Fruit fly (Drosophila melanogaster) whole organism, embryonic: ENCODE data around the gene Lgr3.
A peak's percentile ranks its signal among the peaks of the same experiment; 100 is the strongest.

Source experiments
- ATbp ChIP-seq: fragments of 200-800 bp; sonication (Bioruptor generic); optimal IDR thresholded peaks from 2 replicates; lab custom pipeline; 2017; ENCODE audit warnings: missing biosample characterization, mild to moderate bottlenecking, missing genetic modification characterization, missing genetic modification reagents
- Adf1 ChIP-seq: fragments of 200-800 bp; sonication (Bioruptor generic); IDR thresholded peaks from 2 replicates; pipeline ENCODE4 v1.3.6; 2022; ENCODE audit warnings: missing biosample characterization, missing genetic modification characterization
- BEAF-32 ChIP-seq: fragments of 200-800 bp; sonication (Bioruptor generic); optimal IDR thresholded peaks from 3 replicates; lab custom pipeline; 2017; ENCODE audit warnings: missing biosample characterization, missing genetic modification characterization, mild to moderate bottlenecking, moderate library complexity, missing genetic modification reagents
- CG10267 ChIP-seq: fragments of 200-800 bp; sonication (Bioruptor generic); optimal IDR thresholded peaks from 2 replicates; lab custom pipeline; 2018; ENCODE audit warnings: missing biosample characterization, mild to moderate bottlenecking, missing genetic modification characterization, moderate library complexity
- CG10979 ChIP-seq: fragments of 200-800 bp; sonication (Bioruptor generic); optimal IDR thresholded peaks from 2 replicates; lab custom pipeline; 2018; ENCODE audit warnings: missing biosample characterization, mild to moderate bottlenecking, missing genetic modification characterization, moderate library complexity
- CG11696 ChIP-seq: fragments of 200-800 bp; sonication (Bioruptor generic); IDR thresholded peaks from 2 replicates; pipeline ENCODE4 v1.3.6; 2022; ENCODE audit warnings: missing biosample characterization, missing genetic modification characterization
- CG11723 ChIP-seq: fragments of 200-800 bp; sonication (Bioruptor generic); optimal IDR thresholded peaks from 2 replicates; lab custom pipeline; 2017; ENCODE audit warnings: missing biosample characterization, mild to moderate bottlenecking, missing genetic modification characterization
- CG14014 ChIP-seq: fragments of 200-800 bp; sonication (Bioruptor generic); IDR thresholded peaks from 2 replicates; pipeline ENCODE4 v1.3.6; 2022; ENCODE audit warnings: missing biosample characterization, missing genetic modification characterization
- CG14667 ChIP-seq: fragments of 200-800 bp; sonication (Bioruptor generic); IDR thresholded peaks from 2 replicates; pipeline ENCODE4 v1.3.6; 2022; ENCODE audit warnings: missing biosample characterization, missing genetic modification characterization
- CG15073 ChIP-seq: fragments of 200-800 bp; sonication (Bioruptor generic); optimal IDR thresholded peaks from 2 replicates; lab custom pipeline; 2016; ENCODE audit warnings: missing biosample characterization, missing genetic modification characterization
- CG17612 ChIP-seq: fragments of 200-800 bp; sonication (Bioruptor generic); IDR thresholded peaks from 2 replicates; pipeline ENCODE4 v1.3.6; 2022; ENCODE audit warnings: missing biosample characterization, missing genetic modification characterization
- CG1832 ChIP-seq: fragments of 200-800 bp; sonication (Bioruptor generic); optimal IDR thresholded peaks from 2 replicates; lab custom pipeline; 2017; ENCODE audit warnings: missing biosample characterization, mild to moderate bottlenecking, missing genetic modification characterization, inconsistent platforms
- CG31365 ChIP-seq: fragments of 200-800 bp; sonication (Bioruptor generic); optimal IDR thresholded peaks from 2 replicates; lab custom pipeline; 2018; ENCODE audit warnings: missing biosample characterization, mild to moderate bottlenecking, missing genetic modification characterization
- CG3163 ChIP-seq: fragments of 200-800 bp; sonication (Bioruptor generic); optimal IDR thresholded peaks from 3 replicates; lab custom pipeline; 2016; ENCODE audit warnings: missing biosample characterization, missing genetic modification characterization
- CG3407 ChIP-seq: fragments of 200-800 bp; sonication (Bioruptor generic); optimal IDR thresholded peaks from 2 replicates; lab custom pipeline; 2018; ENCODE audit warnings: missing biosample characterization, mild to moderate bottlenecking, missing genetic modification characterization
- CG42726 ChIP-seq: fragments of 200-800 bp; sonication (Bioruptor generic); IDR thresholded peaks from 2 replicates; pipeline ENCODE4 v1.3.6; 2022; ENCODE audit warnings: missing biosample characterization, missing genetic modification characterization; ENCODE audit not compliant: partially characterized antibody
- CG4282 ChIP-seq: fragments of 200-800 bp; sonication (Bioruptor generic); optimal IDR thresholded peaks from 2 replicates; lab custom pipeline; 2016; ENCODE audit warnings: missing biosample characterization, missing genetic modification characterization
- CG4730 ChIP-seq: fragments of 200-800 bp; sonication (Bioruptor generic); IDR thresholded peaks from 2 replicates; pipeline ENCODE4 v1.3.6; 2022; ENCODE audit warnings: missing biosample characterization, missing genetic modification characterization
- CG7372 ChIP-seq: fragments of 200-800 bp; sonication (Bioruptor generic); IDR thresholded peaks from 2 replicates; pipeline ENCODE4 v1.3.6; 2022; ENCODE audit warnings: missing biosample characterization, missing genetic modification characterization
- CG7839 ChIP-seq: fragments of 200-800 bp; sonication (Bioruptor generic); optimal IDR thresholded peaks from 3 replicates; lab custom pipeline; 2018; ENCODE audit warnings: missing biosample characterization, mild to moderate bottlenecking, missing genetic modification characterization, moderate library complexity
- CG7987 ChIP-seq: fragments of 200-800 bp; sonication (Bioruptor generic); optimal IDR thresholded peaks from 2 replicates; lab custom pipeline; 2018; ENCODE audit warnings: missing biosample characterization, mild to moderate bottlenecking, missing genetic modification characterization, moderate library complexity
- CG8089 ChIP-seq: fragments of 200-800 bp; sonication (Bioruptor generic); optimal IDR thresholded peaks from 3 replicates; lab custom pipeline; 2016; ENCODE audit warnings: missing biosample characterization, missing genetic modification characterization
- CG9215 ChIP-seq: fragments of 200-800 bp; sonication (Bioruptor generic); IDR thresholded peaks from 2 replicates; pipeline ENCODE4 v1.3.6; 2022; ENCODE audit warnings: missing biosample characterization, missing genetic modification characterization
- CG9727 ChIP-seq: fragments of 200-800 bp; sonication (Bioruptor generic); optimal IDR thresholded peaks from 3 replicates; lab custom pipeline; 2017; ENCODE audit warnings: missing biosample characterization, mild to moderate bottlenecking, missing genetic modification characterization
- Dad ChIP-seq: fragments of 200-800 bp; sonication (Bioruptor generic); optimal IDR thresholded peaks from 3 replicates; lab custom pipeline; 2016; ENCODE audit warnings: missing biosample characterization, missing genetic modification characterization
- Dfd ChIP-seq, 2 experiments: fragments of >200 bp; optimal IDR thresholded peaks; 2 replicates each; lab custom pipeline; 2017; ENCODE audit warnings: missing biosample characterization in 2 of 2, missing genetic modification characterization in 2 of 2
- Fer2 ChIP-seq: fragments of 200-800 bp; sonication (Bioruptor generic); optimal IDR thresholded peaks from 2 replicates; lab custom pipeline; 2018; ENCODE audit warnings: missing biosample characterization, mild to moderate bottlenecking, missing genetic modification characterization, moderate library complexity
- H2.0 ChIP-seq: fragments of 200-800 bp; sonication (Bioruptor generic); IDR thresholded peaks from 2 replicates; pipeline ENCODE4 v1.3.6; 2022; ENCODE audit warnings: missing biosample characterization, missing genetic modification characterization
- HmgD ChIP-seq: fragments of 200-800 bp; sonication (Bioruptor generic); optimal IDR thresholded peaks from 3 replicates; lab custom pipeline; 2016; ENCODE audit warnings: missing biosample characterization, missing genetic modification characterization
- Hsf ChIP-seq: fragments of 200-800 bp; sonication (Bioruptor generic); optimal IDR thresholded peaks from 3 replicates; lab custom pipeline; 2016; ENCODE audit warnings: missing biosample characterization, missing genetic modification characterization
- Jarid2 ChIP-seq: fragments of 200-800 bp; sonication (Bioruptor generic); optimal IDR thresholded peaks from 3 replicates; lab custom pipeline; 2017; ENCODE audit warnings: mild to moderate bottlenecking, missing biosample characterization, missing genetic modification reagents, missing genetic modification characterization
- Sry-β ChIP-seq: fragments of 200-800 bp; sonication (Bioruptor generic); optimal IDR thresholded peaks from 2 replicates; lab custom pipeline; 2018; ENCODE audit warnings: missing biosample characterization, mild to moderate bottlenecking, missing genetic modification characterization, moderate library complexity
- bigmax ChIP-seq: fragments of 200-800 bp; sonication (Bioruptor generic); optimal IDR thresholded peaks from 2 replicates; lab custom pipeline; 2018; ENCODE audit warnings: missing biosample characterization, mild to moderate bottlenecking, missing genetic modification characterization
- chif ChIP-seq, 2 experiments: fragments of 200-800 bp; sonication (Bioruptor generic); optimal IDR thresholded peaks; 3 replicates each; lab custom pipeline; 2016; ENCODE audit warnings: missing biosample characterization in 2 of 2, missing genetic modification characterization in 2 of 2
- crc ChIP-seq: fragments of 200-800 bp; sonication (Bioruptor generic); optimal IDR thresholded peaks from 2 replicates; lab custom pipeline; 2016; ENCODE audit warnings: missing biosample characterization, missing genetic modification characterization
- ems ChIP-seq: fragments of 200-800 bp; sonication (Bioruptor generic); optimal IDR thresholded peaks from 3 replicates; lab custom pipeline; 2016; ENCODE audit warnings: missing biosample characterization, missing genetic modification characterization
- en ChIP-seq: fragments of 200-800 bp; sonication (Bioruptor generic); optimal IDR thresholded peaks from 2 replicates; lab custom pipeline; 2016; ENCODE audit warnings: missing biosample characterization, missing genetic modification characterization
- fd102C ChIP-seq: fragments of 200-800 bp; sonication (Bioruptor generic); optimal IDR thresholded peaks from 2 replicates; lab custom pipeline; 2018; ENCODE audit warnings: missing biosample characterization, mild to moderate bottlenecking, missing genetic modification characterization, moderate library complexity
- hkb ChIP-seq, 2 experiments: fragments of 200-800 bp in 1 of 2; fragments of >200 bp in 1 of 2; sonication (Bioruptor generic) in 1 of 2; IDR thresholded peaks in 1 of 2; optimal IDR thresholded peaks in 1 of 2; 2 replicates each; pipeline versions ENCODE4 v1.3.6 to Lab custom; 2017 to 2022; ENCODE audit warnings: missing biosample characterization in 1 of 2, missing genetic modification characterization in 1 of 2
- ind ChIP-seq: fragments of 200-800 bp; sonication (Bioruptor generic); optimal IDR thresholded peaks from 3 replicates; lab custom pipeline; 2016; ENCODE audit warnings: missing biosample characterization, missing genetic modification characterization
- kay ChIP-seq: fragments of 200-800 bp; sonication (Bioruptor generic); optimal IDR thresholded peaks from 2 replicates; lab custom pipeline; 2016; ENCODE audit warnings: missing biosample characterization, missing genetic modification characterization
- prd ChIP-seq, 3 experiments: fragments of >200 bp in 2 of 3; fragments of 200-800 bp in 1 of 3; sonication (Bioruptor generic) in 1 of 3; optimal IDR thresholded peaks in 2 of 3; IDR thresholded peaks in 1 of 3; 2 replicates in 2 of 3; 3 replicates in 1 of 3; pipeline versions ENCODE4 v1.3.6 to Lab custom; 2017 to 2022; ENCODE audit warnings: missing biosample characterization in 1 of 3, missing genetic modification characterization in 1 of 3
- pzg ChIP-seq: fragments of 200-800 bp; sonication (Bioruptor generic); optimal IDR thresholded peaks from 3 replicates; lab custom pipeline; 2018; ENCODE audit warnings: missing biosample characterization, mild to moderate bottlenecking, missing genetic modification characterization, moderate library complexity
- row ChIP-seq: fragments of 200-800 bp; sonication (Bioruptor generic); IDR thresholded peaks from 3 replicates; pipeline ENCODE4 v1.3.6; 2022; ENCODE audit warnings: missing biosample characterization, missing genetic modification characterization
- scrt ChIP-seq: fragments of 200-800 bp; sonication (Bioruptor generic); optimal IDR thresholded peaks from 2 replicates; lab custom pipeline; 2018; ENCODE audit warnings: missing biosample characterization, mild to moderate bottlenecking, missing genetic modification characterization, moderate library complexity
- sens ChIP-seq: fragments of 200-800 bp; sonication (Bioruptor generic); peaks from one replicate; lab custom pipeline; 2016; ENCODE audit warnings: missing biosample characterization, missing genetic modification characterization
- slou ChIP-seq: fragments of 200-800 bp; sonication (Bioruptor generic); optimal IDR thresholded peaks from 3 replicates; lab custom pipeline; 2016; ENCODE audit warnings: missing biosample characterization, missing genetic modification characterization
- so ChIP-seq: fragments of 200-800 bp; sonication (Bioruptor generic); IDR thresholded peaks from 3 replicates; pipeline ENCODE4 v1.3.6; 2022; ENCODE audit warnings: missing biosample characterization, missing genetic modification characterization
- stc ChIP-seq: fragments of 200-800 bp; sonication (Bioruptor generic); IDR thresholded peaks from 2 replicates; pipeline ENCODE4 v1.3.6; 2022; ENCODE audit warnings: missing biosample characterization, missing genetic modification characterization
- vvl ChIP-seq: fragments of 200-800 bp; sonication (Bioruptor generic); IDR thresholded peaks from 2 replicates; pipeline ENCODE4 v1.3.6; 2022; ENCODE audit warnings: missing biosample characterization, missing genetic modification characterization

The Lgr3 gene

DNA sequence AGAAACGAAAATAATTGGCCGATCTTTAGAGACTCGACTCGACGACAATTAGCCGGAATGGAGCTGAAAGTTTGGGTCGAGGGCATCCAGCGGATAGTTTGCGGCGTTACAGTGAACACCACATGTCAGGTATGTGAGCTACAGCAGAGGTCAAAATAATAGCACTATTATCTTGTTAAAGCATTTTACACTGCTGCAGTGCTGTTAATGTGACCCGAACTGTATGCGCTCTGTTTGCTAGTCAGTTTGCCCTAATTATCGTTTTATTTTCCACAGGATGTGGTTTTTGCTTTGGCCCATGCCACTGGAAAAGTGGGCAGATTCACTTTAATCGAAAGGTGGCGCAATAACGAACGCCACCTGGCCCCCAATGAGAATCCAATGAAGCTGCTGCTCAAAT lies 3.3 kb upstream of the Lgr3 start (continued):
- no peak for TF ChIP-seq CG31365 (tag; lab: Kevin White, UChicago)
- TF ChIP-seq CG9727 (GFP tag; lab: Kevin White, UChicago): no peak
- TF ChIP-seq CG15073 (GFP tag; lab: Kevin White, UChicago): peak; percentile 5
- TF ChIP-seq Adf1 (GFP tag; lab: Robert Waterston, UW): no peak
- peak; percentile 89 for TF ChIP-seq CG11696 (GFP tag; lab: Robert Waterston, UW)
- TF ChIP-seq ind (GFP tag; lab: Kevin White, UChicago): peak; percentile 10
- TF ChIP-seq CG14014 (GFP tag; lab: Robert Waterston, UW): peak; percentile 7; the same call in 1 of the 2 replicates
- no peak for TF ChIP-seq CG14667 (GFP tag; lab: Robert Waterston, UW)
- TF ChIP-seq Dad (GFP tag; lab: Kevin White, UChicago): no peak
- TF ChIP-seq CG1832 (GFP tag; lab: Kevin White, UChicago): no peak
- no peak for TF ChIP-seq Jarid2
- no peak for TF ChIP-seq CG8089
- TF ChIP-seq ATbp (GFP tag; lab: Kevin White, UChicago): peak; percentile 9
- no peak for TF ChIP-seq slou (GFP tag; lab: Kevin White, UChicago)
- no peak for TF ChIP-seq CG9215 (GFP tag; lab: Robert Waterston, UW)
- TF ChIP-seq CG42726 (GFP tag; lab: Robert Waterston, UW): no peak
- no peak for TF ChIP-seq fd102C (GFP tag; lab: Kevin White, UChicago)
- TF ChIP-seq row: 0 out of 3 replicates have a peak, but pooled peaks have one; percentile 11
- no peak for TF ChIP-seq HmgD
- TF ChIP-seq vvl (GFP tag; lab: Robert Waterston, UW): 0 out of 2 replicates have a peak, but pooled peaks have one; percentile 23
- no peak for TF ChIP-seq en
- peak in 1 of 2 experiments; percentile 9 for TF ChIP-seq chif (GFP tag; optimal IDR thresholded peaks at IDR 0.05; lab: Kevin White, UChicago)
- no peak for TF ChIP-seq hkb (optimal IDR thresholded peaks at IDR 0.05; lab: Kevin White, UChicago)
- 0 out of 2 replicates have a peak, but pooled peaks have one; percentile 11 for TF ChIP-seq hkb (GFP tag; IDR thresholded peaks at IDR 0.05; lab: Robert Waterston, UW)
- 0 out of 3 replicates have a peak, but pooled peaks have one; percentile 20 for TF ChIP-seq so
- no peak for TF ChIP-seq H2.0
- peak; percentile 68 for TF ChIP-seq sens (GFP tag; lab: Kevin White, UChicago)
- no peak for TF ChIP-seq Fer2
- TF ChIP-seq bigmax (GFP tag; lab: Kevin White, UChicago): no peak
- no peak for TF ChIP-seq Dfd (GFP tag; optimal IDR thresholded peaks at IDR 0.05; lab: Kevin White, UChicago)
- no peak for TF ChIP-seq CG17612 (GFP tag; lab: Robert Waterston, UW)
- TF ChIP-seq prd (optimal IDR thresholded peaks at IDR 0.05; lab: Kevin White, UChicago): no peak
- TF ChIP-seq prd (GFP tag; IDR thresholded peaks at IDR 0.05; lab: Robert Waterston, UW): peak; percentile 26; the same call in 1 of the 3 replicates
- no peak for TF ChIP-seq Hsf
- no peak for TF ChIP-seq kay (GFP tag; lab: Kevin White, UChicago)

- TF ChIP-seq CG11723 (GFP tag; lab: Kevin White, UChicago) (no peak), pzg (GFP tag; lab: Kevin White, UChicago) (peak; percentile 74), Sry-β (GFP tag; lab: Kevin White, UChicago) (peak; percentile 2), CG7372 (GFP tag; lab: Robert Waterston, UW) (no peak), CG4282 (no peak), prd (optimal IDR thresholded peaks at IDR 0.05; lab: Kevin White, UChicago) (no peak), prd (GFP tag; IDR thresholded peaks at IDR 0.05; lab: Robert Waterston, UW) (no peak), BEAF-32 (GFP tag; lab: Kevin White, UChicago) (no peak), CG4730 (no peak), CG7839 (tag; lab: Kevin White, UChicago) (no peak), CG3163 (GFP tag; lab: Kevin White, UChicago) (no peak), CG7987 (GFP tag; lab: Kevin White, UChicago) (peak; percentile 5), ems (GFP tag; lab: Kevin White, UChicago) (no peak), CG3407 (GFP tag; lab: Kevin White, UChicago) (no peak), hkb (optimal IDR thresholded peaks at IDR 0.05; lab: Kevin White, UChicago) (no peak), hkb (GFP tag; IDR thresholded peaks at IDR 0.05; lab: Robert Waterston, UW) (no peak), crc (GFP tag; lab: Kevin White, UChicago) (no peak), CG10979 (tag; lab: Kevin White, UChicago) (no peak), scrt (no peak), CG10267 (tag; lab: Kevin White, UChicago) (peak; percentile 2), stc (GFP tag; lab: Robert Waterston, UW) (no peak)
These were observed 13.0 kb downstream of the Lgr3 start, which contains the start of the genes CG4730 and CG5039 for dm6 chr3R:25678489-25679082. CG4730 (minus strand) TSS chr3R:25678682. CG5039 (plus strand) TSS chr3R:25678683.
